Worm (Caenorhabditis elegans) whole organism, L4 larva: ENCODE data around the gene F40H3.3.
A peak's percentile ranks its signal among the peaks of the same experiment; 100 is the strongest.

Experiments
- D1046.2 ChIP-seq: fragments of 200-800 bp; sonication (Bioruptor generic); IDR thresholded peaks from 2 replicates; pipeline ENCODE4 v1.3.6; 2022; ENCODE audit warnings: missing genetic modification characterization, missing compliant biosample characterization
- F44E2.7 ChIP-seq: fragments of 200-800 bp; sonication (Bioruptor generic); IDR thresholded peaks from 2 replicates; pipeline ENCODE4 v2.1.2; 2022; ENCODE audit warnings: missing genetic modification characterization, missing compliant biosample characterization
- Y75B8A.6 ChIP-seq: fragments of 200-800 bp; sonication (Bioruptor generic); IDR thresholded peaks from 2 replicates; pipeline ENCODE4 v1.3.6; 2022; ENCODE audit warnings: missing genetic modification reagents, missing genetic modification characterization, missing compliant biosample characterization
- aha-1 ChIP-seq: fragments of 150-350 bp; peaks from one replicate; lab custom pipeline; 2014; ENCODE audit warnings: missing biosample characterization, missing genetic modification characterization
- aly-2 ChIP-seq: sonication (generic microtip); optimal IDR thresholded peaks from 2 replicates; lab custom pipeline; 2018; ENCODE audit warnings: missing biosample characterization, missing genetic modification characterization
- ceh-20 ChIP-seq: fragments of 200-800 bp; sonication (Bioruptor generic); IDR thresholded peaks from 2 replicates; pipeline ENCODE4 v1.3.6; 2022; ENCODE audit warnings: missing genetic modification reagents, missing genetic modification characterization, missing compliant biosample characterization
- ceh-28 ChIP-seq: fragments of 150-350 bp; optimal IDR thresholded peaks from 2 replicates; lab custom pipeline; 2014; ENCODE audit warnings: missing biosample characterization, missing genetic modification reagents, missing genetic modification characterization
- ces-1 ChIP-seq: fragments of 150-350 bp; sonication (generic microtip); optimal IDR thresholded peaks from 4 replicates; lab custom pipeline; 2014; ENCODE audit warnings: missing biosample characterization, missing genetic modification reagents, missing genetic modification characterization
- cey-2 ChIP-seq: sonication (generic microtip); optimal IDR thresholded peaks from 3 replicates; lab custom pipeline; 2017; ENCODE audit warnings: missing genetic modification characterization, mild to moderate bottlenecking, missing compliant biosample characterization, antibody characterized with exemption, borderline replicate concordance; ENCODE audit not compliant: insufficient read depth
- ctbp-1 ChIP-seq: fragments of 200-800 bp; sonication (Bioruptor generic); IDR thresholded peaks from 2 replicates; pipeline ENCODE4 v1.3.6; 2022; ENCODE audit warnings: missing genetic modification reagents, missing genetic modification characterization, missing compliant biosample characterization
- daf-16 ChIP-seq, 3 experiments: sonication (generic microtip); optimal IDR thresholded peaks; 2 replicates each; lab custom pipeline; 2016 to 2017; ENCODE audit warnings: missing genetic modification characterization in 3 of 3, missing genetic modification reagents in 3 of 3, mild to moderate bottlenecking in 2 of 3, missing compliant biosample characterization in 2 of 3, missing biosample characterization in 1 of 3, moderate library complexity in 1 of 3
- daf-8 ChIP-seq: fragments of 200-800 bp; sonication (Bioruptor generic); IDR thresholded peaks from 2 replicates; pipeline ENCODE4 v1.3.6; 2022; ENCODE audit warnings: missing genetic modification characterization, missing compliant biosample characterization
- dmd-6 ChIP-seq: fragments of 200-800 bp; sonication (Bioruptor generic); IDR thresholded peaks from 2 replicates; pipeline ENCODE4 v1.3.6; 2022; ENCODE audit warnings: missing genetic modification reagents, missing genetic modification characterization, missing compliant biosample characterization
- dve-1 ChIP-seq: sonication (generic microtip); optimal IDR thresholded peaks from 2 replicates; lab custom pipeline; 2017; ENCODE audit warnings: antibody characterized with exemption, mild to moderate bottlenecking, missing genetic modification characterization, missing compliant biosample characterization; ENCODE audit not compliant: insufficient read depth
- egl-27 ChIP-seq: sonication (generic microtip); optimal IDR thresholded peaks from 3 replicates; lab custom pipeline; 2017; ENCODE audit warnings: missing biosample characterization, missing genetic modification reagents, missing genetic modification characterization
- hlh-11 ChIP-seq: fragments of 200-800 bp; sonication (Bioruptor generic); optimal IDR thresholded peaks from 2 replicates; lab custom pipeline; 2018; ENCODE audit warnings: mild to moderate bottlenecking, missing genetic modification characterization, missing compliant biosample characterization
- hlh-30 ChIP-seq: sonication (generic microtip); optimal IDR thresholded peaks from 2 replicates; lab custom pipeline; 2017; ENCODE audit warnings: antibody characterized with exemption, mild to moderate bottlenecking, missing genetic modification characterization, missing compliant biosample characterization; ENCODE audit not compliant: insufficient read depth
- lin-13 ChIP-seq: fragments of 150-350 bp; optimal IDR thresholded peaks from 2 replicates; lab custom pipeline; 2014; ENCODE audit warnings: missing biosample characterization, missing genetic modification reagents, missing genetic modification characterization
- lsy-2 ChIP-seq, 2 experiments: fragments of 150-350 bp in 1 of 2; sonication (generic microtip) in 1 of 2; optimal IDR thresholded peaks; 2 replicates each; lab custom pipeline; 2014 to 2017; ENCODE audit warnings: missing biosample characterization in 2 of 2, missing genetic modification characterization in 2 of 2
- mdl-1 ChIP-seq, 2 experiments: fragments of 150-350 bp in 1 of 2; sonication (generic microtip) in 1 of 2; optimal IDR thresholded peaks; 2 replicates each; lab custom pipeline; 2014 to 2017; ENCODE audit warnings: missing biosample characterization in 2 of 2, missing genetic modification characterization in 2 of 2
- mxl-2 ChIP-seq: fragments of 200-800 bp; sonication (Bioruptor generic); conservative IDR thresholded peaks from 2 replicates; pipeline ENCODE4 v1.3.6; 2022; ENCODE audit warnings: missing genetic modification reagents, missing genetic modification characterization, missing compliant biosample characterization
- mxl-3 ChIP-seq: fragments of 200-800 bp; sonication (Bioruptor generic); optimal IDR thresholded peaks from 2 replicates; lab custom pipeline; 2018; ENCODE audit warnings: mild to moderate bottlenecking, missing genetic modification characterization, missing compliant biosample characterization
- nhr-102 ChIP-seq: sonication (generic microtip); optimal IDR thresholded peaks from 2 replicates; lab custom pipeline; 2016; ENCODE audit warnings: mild to moderate bottlenecking, missing genetic modification characterization, moderate library complexity, missing compliant biosample characterization
- nhr-11 ChIP-seq: fragments of 150-350 bp; optimal IDR thresholded peaks from 2 replicates; lab custom pipeline; 2014; ENCODE audit warnings: missing biosample characterization, missing genetic modification characterization
- nhr-237 ChIP-seq: sonication (generic microtip); optimal IDR thresholded peaks from 2 replicates; lab custom pipeline; 2017; ENCODE audit warnings: missing biosample characterization, missing genetic modification characterization
- nhr-25 ChIP-seq: sonication (generic microtip); optimal IDR thresholded peaks from 2 replicates; lab custom pipeline; 2017; ENCODE audit warnings: missing genetic modification characterization, mild to moderate bottlenecking, missing compliant biosample characterization, antibody characterized with exemption, moderate library complexity, borderline replicate concordance; ENCODE audit not compliant: insufficient read depth
- nhr-28 ChIP-seq: fragments of 150-350 bp; optimal IDR thresholded peaks from 2 replicates; lab custom pipeline; 2014; ENCODE audit warnings: missing biosample characterization, missing genetic modification characterization
- nhr-48 ChIP-seq: sonication (generic microtip); optimal IDR thresholded peaks from 2 replicates; lab custom pipeline; 2016; ENCODE audit warnings: mild to moderate bottlenecking, missing genetic modification characterization, missing compliant biosample characterization
- nhr-6 ChIP-seq: fragments of 150-350 bp; optimal IDR thresholded peaks from 2 replicates; lab custom pipeline; 2014; ENCODE audit warnings: missing biosample characterization, missing genetic modification characterization
- nhr-76 ChIP-seq: fragments of 150-350 bp; optimal IDR thresholded peaks from 2 replicates; lab custom pipeline; 2014; ENCODE audit warnings: missing biosample characterization, missing genetic modification characterization
- nhr-77 ChIP-seq: fragments of 150-350 bp; optimal IDR thresholded peaks from 2 replicates; lab custom pipeline; 2014; ENCODE audit warnings: missing biosample characterization, missing genetic modification characterization
- php-3 ChIP-seq: fragments of 200-800 bp; sonication (Bioruptor generic); IDR thresholded peaks from 2 replicates; pipeline ENCODE4 v1.3.6; 2022; ENCODE audit warnings: missing genetic modification reagents, missing genetic modification characterization, missing compliant biosample characterization
- pqm-1 ChIP-seq: sonication (generic microtip); optimal IDR thresholded peaks from 2 replicates; lab custom pipeline; 2017; ENCODE audit warnings: missing biosample characterization, missing genetic modification characterization
- rbr-2 ChIP-seq: sonication (generic microtip); optimal IDR thresholded peaks from 2 replicates; lab custom pipeline; 2016; ENCODE audit warnings: missing genotype, missing genetic modification characterization, missing compliant biosample characterization
- set-16 ChIP-seq: fragments of 200-800 bp; sonication (Bioruptor generic); IDR thresholded peaks from 2 replicates; pipeline ENCODE4 v1.3.6; 2022; ENCODE audit warnings: missing genetic modification reagents, missing genetic modification characterization, missing compliant biosample characterization
- snpc-1.2 ChIP-seq: fragments of 200-800 bp; sonication (Bioruptor generic); IDR thresholded peaks from 2 replicates; pipeline ENCODE4 v1.3.6; 2022; ENCODE audit warnings: missing genetic modification reagents, missing genetic modification characterization, missing compliant biosample characterization
- spr-1 ChIP-seq: sonication (generic microtip); optimal IDR thresholded peaks from 2 replicates; lab custom pipeline; 2016; ENCODE audit warnings: mild to moderate bottlenecking, missing genetic modification characterization, missing compliant biosample characterization
- spr-3 ChIP-seq: fragments of 200-800 bp; sonication (Bioruptor generic); optimal IDR thresholded peaks from 2 replicates; lab custom pipeline; 2018; ENCODE audit warnings: mild to moderate bottlenecking, missing genetic modification characterization, missing compliant biosample characterization
- tra-1 ChIP-seq: fragments of 200-800 bp; sonication (Bioruptor generic); IDR thresholded peaks from 2 replicates; pipeline ENCODE4 v1.3.6; 2022; ENCODE audit warnings: missing genetic modification reagents, missing genetic modification characterization, missing compliant biosample characterization
- unc-62 ChIP-seq, 3 experiments: fragments of 150-350 bp in 1 of 3; sonication (generic microtip); optimal IDR thresholded peaks in 2 of 3; peaks in 1 of 3; 1 replicate in 1 of 3; 2 replicates in 2 of 3; lab custom pipeline; 2014 to 2017; ENCODE audit warnings: missing biosample characterization in 3 of 3, missing genetic modification characterization in 3 of 3, missing genetic modification reagents in 3 of 3, missing genotype in 1 of 3
- zfp-3 ChIP-seq: fragments of 200-800 bp; sonication (Bioruptor generic); conservative IDR thresholded peaks from 2 replicates; pipeline ENCODE4 v1.3.6; 2022; ENCODE audit warnings: missing genetic modification reagents, missing genetic modification characterization, missing compliant biosample characterization

The F40H3.3 gene

ce11 chrII:6176154-6176897, 5.0 kb downstream of the F40H3.3 start:
- TF ChIP-seq daf-8 = no peak
- TF ChIP-seq ctbp-1 = no peak
- no peak for TF ChIP-seq spr-1 (tag; lab: Kevin White, UChicago)
- no peak for TF ChIP-seq php-3 (GFP tag; lab: Robert Waterston, UW)
- peak in 1 of 2 experiments; percentile 56 for TF ChIP-seq daf-16 (GFP tag; optimal IDR thresholded peaks at IDR 0.05; lab: Kevin White, UChicago)
- TF ChIP-seq daf-16 (tag; optimal IDR thresholded peaks at IDR 0.05; lab: Kevin White, UChicago) = no peak
- TF ChIP-seq hlh-30 = peak; percentile 74
- TF ChIP-seq aha-1 = peak; percentile 23
- TF ChIP-seq nhr-11 = peak; percentile 27
- peak; percentile 25 for TF ChIP-seq nhr-25 (tag; lab: Kevin White, UChicago)
- TF ChIP-seq spr-3 = no peak
- TF ChIP-seq mxl-2 (GFP tag; lab: Robert Waterston, UW) = 0 out of 2 replicates have a peak, but pooled peaks have one; percentile 45
- peak; percentile 29 for TF ChIP-seq nhr-28 (tag; lab: Kevin White, UChicago)
- no peak for TF ChIP-seq ces-1 (GFP tag; lab: Kevin White, UChicago)
- no peak for TF ChIP-seq zfp-3 (GFP tag; lab: Robert Waterston, UW)
- no peak for TF ChIP-seq lsy-2 (tag; optimal IDR thresholded peaks at IDR 0.05; lab: Kevin White, UChicago)
- TF ChIP-seq egl-27 (tag; lab: Kevin White, UChicago) = no peak
- no peak for TF ChIP-seq ceh-28 (tag; lab: Kevin White, UChicago)
- TF ChIP-seq mxl-3 (GFP tag; lab: Kevin White, UChicago) = peak; percentile 26
- no peak for TF ChIP-seq Y75B8A.6 (GFP tag; lab: Robert Waterston, UW)
- no peak for TF ChIP-seq lin-13 (GFP tag; lab: Kevin White, UChicago)
- no peak for TF ChIP-seq nhr-237 (tag; lab: Kevin White, UChicago)
- peak in 1 of 2 experiments; percentile 68 for TF ChIP-seq unc-62 (GFP tag; optimal IDR thresholded peaks at IDR 0.05 in 1 of 2; lab: Kevin White, UChicago)
- no peak for TF ChIP-seq unc-62 (tag; optimal IDR thresholded peaks at IDR 0.05; lab: Kevin White, UChicago)
- TF ChIP-seq rbr-2 = no peak
- no peak for TF ChIP-seq nhr-6 (tag; lab: Kevin White, UChicago)
- TF ChIP-seq tra-1 (GFP tag; lab: Robert Waterston, UW) = 0 out of 2 replicates have a peak, but pooled peaks have one; percentile 52
- 0 out of 2 replicates have a peak, but pooled peaks have one; percentile 47 for TF ChIP-seq dmd-6
- no peak for TF ChIP-seq aly-2 (tag; lab: Kevin White, UChicago)
- peak; percentile 86 for TF ChIP-seq nhr-48 (tag; lab: Kevin White, UChicago)
- no peak for TF ChIP-seq D1046.2 (GFP tag; lab: Robert Waterston, UW)
- peak; percentile 34 for TF ChIP-seq hlh-11 (tag; lab: Kevin White, UChicago)
- TF ChIP-seq ceh-20 (GFP tag; lab: Robert Waterston, UW) = 0 out of 2 replicates have a peak, but pooled peaks have one; percentile 31
- TF ChIP-seq snpc-1.2 (GFP tag; lab: Robert Waterston, UW) = no peak
- TF ChIP-seq cey-2 (tag; lab: Kevin White, UChicago) = no peak

ce11 chrII:6177975-6178742, 6.9 kb downstream of the F40H3.3 start:
- TF ChIP-seq lin-13 (GFP tag; lab: Kevin White, UChicago) (no peak), F44E2.7 (no peak), nhr-102 (tag; lab: Kevin White, UChicago) (no peak), dmd-6 (peak; percentile 63), set-16 (GFP tag; lab: Robert Waterston, UW) (no peak), unc-62 (GFP tag; optimal IDR thresholded peaks at IDR 0.05 in 1 of 2; lab: Kevin White, UChicago) (peak in 1 of 2 experiments; percentile 51), unc-62 (tag; optimal IDR thresholded peaks at IDR 0.05; lab: Kevin White, UChicago) (no peak), nhr-77 (peak; percentile 30), pqm-1 (tag; lab: Kevin White, UChicago) (peak; percentile 82), nhr-28 (tag; lab: Kevin White, UChicago) (peak; percentile 45), dve-1 (tag; lab: Kevin White, UChicago) (peak; percentile 14), hlh-11 (tag; lab: Kevin White, UChicago) (peak; percentile 34), mdl-1 (tag; optimal IDR thresholded peaks at IDR 0.05; lab: Kevin White, UChicago) (peak in 1 of 2 experiments; percentile 10), daf-16 (GFP tag; optimal IDR thresholded peaks at IDR 0.05; lab: Kevin White, UChicago) (no peak), daf-16 (tag; optimal IDR thresholded peaks at IDR 0.05; lab: Kevin White, UChicago) (peak; percentile 21), nhr-76 (tag; lab: Kevin White, UChicago) (no peak)
